Worm (Caenorhabditis elegans): ENCODE results near the gene Y53F4B.24.

Gene Y53F4B.24

DNA sequence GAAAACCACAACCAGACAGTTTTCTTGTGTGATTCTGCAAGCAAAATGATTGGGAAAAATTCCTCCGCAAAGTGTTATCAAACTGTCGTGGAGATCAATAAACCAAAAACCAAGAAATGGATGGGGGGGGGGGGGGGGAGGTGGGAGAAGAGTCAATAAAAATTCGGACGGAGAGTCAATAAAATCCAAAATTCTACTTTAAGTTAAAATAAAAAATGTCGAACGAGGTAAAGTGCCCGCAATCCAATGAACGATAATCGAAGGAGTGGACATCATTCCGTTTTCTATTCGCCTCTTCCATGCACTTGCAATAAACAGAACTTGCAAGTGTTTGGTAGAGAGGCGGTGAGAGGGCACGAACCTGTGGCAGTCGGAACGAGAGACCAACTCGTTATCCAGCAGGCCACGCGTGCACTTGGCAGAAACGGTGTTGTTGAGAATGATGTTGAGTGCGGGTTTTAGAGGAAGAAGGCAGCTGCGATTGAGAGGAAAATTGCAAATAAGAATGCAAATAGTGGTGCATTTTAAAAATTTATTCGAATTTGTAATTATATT, 31.5 kb upstream of the Y53F4B.24 start, which contains the start of gene gst-27 (continued):
- TF ChIP-seq unc-130 (GFP tag; optimal IDR thresholded peaks at IDR 0.05) (peak; percentile 61), C17E4.6 (GFP tag; IDR thresholded peaks at IDR 0.05) (peak; percentile 70), atf-7 (tag; optimal IDR thresholded peaks at IDR 0.05) (peak; percentile 78), ceh-91 (GFP tag; IDR thresholded peaks at IDR 0.05) (0 out of 2 replicates have a peak, but pooled peaks have one; percentile 21), ekl-4 (GFP tag; IDR thresholded peaks at IDR 0.05) (peak; percentile 79), B0035.1 (tag; optimal IDR thresholded peaks at IDR 0.05) (peak; percentile 61), aptf-3 (GFP tag; IDR thresholded peaks at IDR 0.05) (0 out of 2 replicates have a peak, but pooled peaks have one; percentile 47), zim-3 (tag; optimal IDR thresholded peaks at IDR 0.05) (peak; percentile 92), madf-10 (tag; optimal IDR thresholded peaks at IDR 0.05) (peak; percentile 88), nfyb-1 (GFP tag; IDR thresholded peaks at IDR 0.05) (peak; percentile 83), ets-4 (GFP tag; optimal IDR thresholded peaks at IDR 0.05) (peak; percentile 77), ztf-26 (tag; optimal IDR thresholded peaks at IDR 0.05) (peak; percentile 91), die-1 (tag; optimal IDR thresholded peaks at IDR 0.05) (peak; percentile 95), ztf-28 (GFP tag; IDR thresholded peaks at IDR 0.05) (0 out of 2 replicates have a peak, but pooled peaks have one; percentile 70), repo-1 (tag; optimal IDR thresholded peaks at IDR 0.05) (peak; percentile 76), ceh-79 (tag; optimal IDR thresholded peaks at IDR 0.05) (peak; percentile 64), dpff-1 (tag; optimal IDR thresholded peaks at IDR 0.05) (peak; percentile 82), cebp-1 (GFP tag; IDR thresholded peaks at IDR 0.05) (no peak), cebp-1 (tag; optimal IDR thresholded peaks at IDR 0.05) (peak; percentile 86), Y67H2A.10 (GFP tag; conservative IDR thresholded peaks at IDR 0.05) (no peak), mcd-1 (GFP tag; IDR thresholded peaks at IDR 0.05) (peak; percentile 77), Y53F4B.3 (GFP tag; IDR thresholded peaks at IDR 0.05) (peak; percentile 56; the same call in 1 of the 2 replicates), Y53G8AR.9 (GFP tag; conservative IDR thresholded peaks at IDR 0.05) (peak; percentile 79), xnd-1 (tag; optimal IDR thresholded peaks at IDR 0.05) (no peak), F49E8.2 (tag; optimal IDR thresholded peaks at IDR 0.05; ENCODE audit: insufficient read depth) (peak; percentile 88), chd-7 (tag; optimal IDR thresholded peaks at IDR 0.05) (peak; percentile 93), attf-3 (GFP tag; conservative IDR thresholded peaks at IDR 0.05) (peak; percentile 60; the same call in 1 of the 2 replicates), snpc-4 (GFP tag; optimal IDR thresholded peaks at IDR 0.05) (peak; percentile 53), snpc-4 (tag; optimal IDR thresholded peaks at IDR 0.05) (peak; percentile 57 to 84 (median 79)), rcor-1 (GFP tag; IDR thresholded peaks at IDR 0.05) (peak; percentile 83), nhr-27 (tag; optimal IDR thresholded peaks at IDR 0.05) (peak; percentile 63), athp-1 (tag; optimal IDR thresholded peaks at IDR 0.05) (peak; percentile 87), attf-6 (GFP tag; IDR thresholded peaks at IDR 0.05) (peak; percentile 61), lin-26 (GFP tag; IDR thresholded peaks at IDR 0.05) (peak; percentile 97), hlh-12 (tag; optimal IDR thresholded peaks at IDR 0.05) (no peak), snpc-1.1 (tag; optimal IDR thresholded peaks at IDR 0.05; ENCODE audit: insufficient read depth) (peak; percentile 78), nfya-2 (GFP tag; IDR thresholded peaks at IDR 0.05) (no peak), Y79H2A.3 (GFP tag; conservative IDR thresholded peaks at IDR 0.05) (peak; percentile 80; the same call in 1 of the 2 replicates), B0261.1 (tag; optimal IDR thresholded peaks at IDR 0.05) (peak; percentile 89), efl-1 (GFP tag; optimal IDR thresholded peaks at IDR 0.05) (peak; percentile 39), lag-1 (GFP tag; IDR thresholded peaks at IDR 0.05) (no peak), hlh-26 (GFP tag; conservative IDR thresholded peaks at IDR 0.05) (no peak), F55B11.4 (tag; optimal IDR thresholded peaks at IDR 0.05; ENCODE audit: borderline replicate concordance, insufficient read depth) (no peak), bed-1 (GFP tag; IDR thresholded peaks at IDR 0.05) (0 out of 2 replicates have a peak, but pooled peaks have one; percentile 37), nfya-1 (tag; optimal IDR thresholded peaks at IDR 0.05; ENCODE audit: borderline replicate concordance, insufficient read depth) (no peak), Y95B8A.8 (GFP tag; IDR thresholded peaks at IDR 0.05) (no peak), mel-28 (tag; optimal IDR thresholded peaks at IDR 0.05; ENCODE audit: borderline replicate concordance) (peak; percentile 79), unc-62 (GFP tag; optimal IDR thresholded peaks at IDR 0.05) (no peak)

Data from whole organism, young adult.